Fruit fly (Drosophila melanogaster) whole organism, wandering third instar larva: ENCODE results near the gene Srr.
A peak's percentile ranks its signal among the peaks of the same experiment; 100 is the strongest.

Source experiments
- Abd-B ChIP-seq: fragments of >200 bp; optimal IDR thresholded peaks from 2 replicates; lab custom pipeline; 2017; ENCODE audit warnings: missing biosample characterization, missing genetic modification characterization
- CG32264 ChIP-seq: fragments of 200-800 bp; sonication (Bioruptor generic); optimal IDR thresholded peaks from 2 replicates; lab custom pipeline; 2016; ENCODE audit warnings: missing biosample characterization, missing genetic modification characterization
- CrebA ChIP-seq: fragments of 200-800 bp; sonication (Bioruptor generic); optimal IDR thresholded peaks from 2 replicates; lab custom pipeline; 2016; ENCODE audit warnings: missing biosample characterization, mild to moderate bottlenecking, missing genetic modification characterization, borderline replicate concordance
- Dfd ChIP-seq: fragments of >200 bp; optimal IDR thresholded peaks from 2 replicates; lab custom pipeline; 2017; ENCODE audit warnings: missing biosample characterization, missing genetic modification characterization
- Dif ChIP-seq: fragments of 200-275, 200-300 bp; sonication (Bioruptor generic); optimal IDR thresholded peaks from 2 replicates; lab custom pipeline; 2018; ENCODE audit warnings: missing biosample characterization, missing genetic modification characterization; ENCODE audit not compliant: partially characterized antibody
- HLH106 ChIP-seq: fragments of 200-800 bp; optimal IDR thresholded peaks from 3 replicates; lab custom pipeline; 2019; ENCODE audit warnings: missing biosample characterization, mild to moderate bottlenecking, missing genetic modification characterization, moderate library complexity
- Hr78 ChIP-seq: fragments of >200 bp; optimal IDR thresholded peaks from 2 replicates; lab custom pipeline; 2017; ENCODE audit warnings: missing biosample characterization, missing genetic modification characterization
- Hr83 ChIP-seq: fragments of 200-300 bp; sonication (Bioruptor generic); optimal IDR thresholded peaks from 2 replicates; lab custom pipeline; 2016; ENCODE audit warnings: missing biosample characterization, mild to moderate bottlenecking, missing genetic modification characterization, moderate library complexity; ENCODE audit not compliant: poor library complexity, severe bottlenecking
- Jra ChIP-seq: sonication (Bioruptor generic); optimal IDR thresholded peaks from 2 replicates; lab custom pipeline; 2016; ENCODE audit warnings: missing biosample characterization, missing genetic modification characterization
- Mio ChIP-seq: sonication (Bioruptor generic); optimal IDR thresholded peaks from 2 replicates; lab custom pipeline; 2016; ENCODE audit warnings: missing biosample characterization, missing genetic modification characterization
- N ChIP-seq: fragments of >200 bp; optimal IDR thresholded peaks from 2 replicates; lab custom pipeline; 2018; ENCODE audit warnings: missing biosample characterization, missing external identifiers, missing genetic modification characterization
- Rel ChIP-seq, 2 experiments: fragments of 200-800 bp; sonication (Bioruptor generic) in 1 of 2; optimal IDR thresholded peaks; 2 replicates in 1 of 2; 3 replicates in 1 of 2; lab custom pipeline; 2016 to 2019; ENCODE audit warnings: mild to moderate bottlenecking in 2 of 2, missing biosample characterization in 2 of 2, missing genetic modification characterization in 2 of 2, moderate library complexity in 1 of 2
- Sp1 ChIP-seq: fragments of 200-800 bp; sonication (Bioruptor generic); optimal IDR thresholded peaks from 3 replicates; lab custom pipeline; 2019; ENCODE audit warnings: missing biosample characterization, mild to moderate bottlenecking, missing genetic modification characterization, moderate library complexity
- Vsx2 ChIP-seq: fragments of 200-300, 225-300 bp; sonication (Bioruptor generic); optimal IDR thresholded peaks from 2 replicates; lab custom pipeline; 2018; ENCODE audit warnings: missing biosample characterization, missing genetic modification characterization; ENCODE audit not compliant: partially characterized antibody
- br ChIP-seq: fragments of 200-800 bp; sonication (Bioruptor generic); optimal IDR thresholded peaks from 2 replicates; lab custom pipeline; 2016; ENCODE audit warnings: missing biosample characterization, missing genetic modification characterization
- brk ChIP-seq: fragments of 200-800 bp; sonication (Bioruptor generic); optimal IDR thresholded peaks from 2 replicates; lab custom pipeline; 2016; ENCODE audit warnings: missing biosample characterization, mild to moderate bottlenecking, missing genetic modification characterization
- dl ChIP-seq, 2 experiments: fragments of 175-275, 200-275 bp in 1 of 2; fragments of 200-275 bp in 1 of 2; sonication (Bioruptor generic); optimal IDR thresholded peaks; lab custom pipeline; 2018; ENCODE audit warnings: mild to moderate bottlenecking in 2 of 2, missing biosample characterization in 2 of 2, missing genetic modification characterization in 2 of 2, moderate library complexity in 2 of 2; ENCODE audit not compliant: partially characterized antibody in 2 of 2, insufficient read depth in 1 of 2
- dmrt93B ChIP-seq: fragments of 200-800 bp; sonication (Bioruptor generic); optimal IDR thresholded peaks from 2 replicates; lab custom pipeline; 2018; ENCODE audit warnings: missing biosample characterization, mild to moderate bottlenecking, missing genetic modification characterization
- ey ChIP-seq: fragments of 200-800 bp; sonication (Bioruptor generic); optimal IDR thresholded peaks from 2 replicates; lab custom pipeline; 2016; ENCODE audit warnings: missing biosample characterization, missing genetic modification characterization
- foxo ChIP-seq, 2 experiments: fragments of 200-800 bp; sonication (Bioruptor generic); optimal IDR thresholded peaks; 2 replicates in 1 of 2; 3 replicates in 1 of 2; lab custom pipeline; 2016 to 2017; ENCODE audit warnings: missing biosample characterization in 2 of 2, missing genetic modification characterization in 2 of 2
- h ChIP-seq: fragments of 200-800 bp; sonication (Bioruptor generic); optimal IDR thresholded peaks from 3 replicates; lab custom pipeline; 2016; ENCODE audit warnings: missing biosample characterization, mild to moderate bottlenecking, missing genetic modification characterization
- lola ChIP-seq: fragments of >200 bp; optimal IDR thresholded peaks from 2 replicates; lab custom pipeline; 2017; ENCODE audit warnings: missing biosample characterization, missing genetic modification characterization
- pan ChIP-seq: fragments of >200 bp; optimal IDR thresholded peaks from 2 replicates; lab custom pipeline; 2017
- psq ChIP-seq: fragments of 200-800 bp; sonication (Bioruptor generic); optimal IDR thresholded peaks from 3 replicates; lab custom pipeline; 2017; ENCODE audit warnings: missing biosample characterization, mild to moderate bottlenecking, missing genetic modification characterization, moderate library complexity
- rgr ChIP-seq: fragments of 200-800 bp; sonication (Bioruptor generic); optimal IDR thresholded peaks from 3 replicates; lab custom pipeline; 2016; ENCODE audit warnings: missing biosample characterization, mild to moderate bottlenecking, missing genetic modification characterization
- sage ChIP-seq: fragments of 200-800 bp; sonication (Bioruptor generic); optimal IDR thresholded peaks from 2 replicates; lab custom pipeline; 2016; ENCODE audit warnings: missing biosample characterization, mild to moderate bottlenecking, missing genetic modification characterization
- sv ChIP-seq: fragments of 200-800 bp; sonication (Bioruptor generic); optimal IDR thresholded peaks from 3 replicates; lab custom pipeline; 2016; ENCODE audit warnings: missing biosample characterization, missing genetic modification characterization
- tai ChIP-seq: sonication (Bioruptor generic); optimal IDR thresholded peaks from 2 replicates; lab custom pipeline; 2016; ENCODE audit warnings: missing biosample characterization, missing genetic modification characterization
- usp ChIP-seq: fragments of >200 bp; optimal IDR thresholded peaks from 2 replicates; lab custom pipeline; 2017; ENCODE audit warnings: missing biosample characterization, missing genetic modification characterization
- woc ChIP-seq: sonication (Bioruptor generic); optimal IDR thresholded peaks from 2 replicates; lab custom pipeline; 2016; ENCODE audit warnings: missing biosample characterization, mild to moderate bottlenecking, missing genetic modification characterization

Gene Srr

dm6 chr3R:9380970-9381369 is 15.8 kb downstream of the Srr start:
- no peak for TF ChIP-seq sage (GFP tag; lab: Kevin White, UChicago)

dm6 chr3R:9385987-9386386 is 20.8 kb downstream of the Srr start:
- TF ChIP-seq br (no peak), psq (GFP tag; lab: Kevin White, UChicago) (no peak), woc (GFP tag; lab: Kevin White, UChicago) (no peak), Jra (GFP tag; lab: Kevin White, UChicago) (no peak), Dif (GFP tag; lab: Kevin White, UChicago) (no peak), CrebA (no peak), dmrt93B (GFP tag; lab: Kevin White, UChicago) (no peak)

dm6 chr3R:9387634-9388033 is 22.4 kb downstream of the Srr start:
- TF ChIP-seq foxo (GFP tag; optimal IDR thresholded peaks at IDR 0.05; lab: Kevin White, UChicago) (peak in 1 of 2 experiments; percentile 26), Sp1 (no peak), dl (GFP tag; optimal IDR thresholded peaks at IDR 0.05; lab: Kevin White, UChicago; ENCODE audit: insufficient read depth in 1 of 2, partially characterized antibody in 2 of 2) (no peak), Hr78 (GFP tag; lab: Kevin White, UChicago) (no peak), pan (lab: Kevin White, UChicago) (no peak), brk (no peak), Vsx2 (GFP tag; lab: Kevin White, UChicago) (no peak), br (peak; percentile 5), Rel (GFP tag; optimal IDR thresholded peaks at IDR 0.05; lab: Kevin White, UChicago) (no peak), Rel (tag; optimal IDR thresholded peaks at IDR 0.05; lab: Kevin White, UChicago) (peak; percentile 49), h (GFP tag; lab: Kevin White, UChicago) (peak; percentile 40)

DNA sequence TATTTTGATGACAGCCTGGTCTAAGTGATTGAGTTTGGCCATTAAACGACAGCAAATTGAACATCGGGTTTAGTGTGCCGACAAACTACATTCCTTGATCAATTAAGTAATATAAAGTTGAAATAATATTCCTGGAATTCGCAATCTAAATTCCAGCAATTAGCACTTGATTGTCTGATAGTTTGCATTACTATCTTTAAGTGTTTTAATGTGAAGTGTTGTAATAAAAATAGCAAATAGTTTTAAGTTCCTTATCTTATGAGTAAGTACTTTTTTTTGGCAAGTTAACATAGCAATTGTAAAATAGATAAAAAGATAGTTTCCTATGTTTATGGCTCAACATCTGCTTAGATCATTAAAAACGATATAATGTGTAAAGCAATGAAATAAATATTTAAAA is 23.1 kb downstream of the Srr start:
- TF ChIP-seq h (GFP tag; lab: Kevin White, UChicago) (no peak), sv (no peak), sage (GFP tag; lab: Kevin White, UChicago) (no peak), rgr (GFP tag; lab: Kevin White, UChicago) (no peak), usp (GFP tag; lab: Kevin White, UChicago) (no peak), N (no peak), CG32264 (GFP tag; lab: Kevin White, UChicago) (no peak), br (no peak), Vsx2 (GFP tag; lab: Kevin White, UChicago) (no peak), Mio (GFP tag; lab: Kevin White, UChicago) (no peak), lola (GFP tag; lab: Kevin White, UChicago) (no peak), Jra (GFP tag; lab: Kevin White, UChicago) (no peak), Dfd (no peak), Abd-B (GFP tag; lab: Kevin White, UChicago) (no peak), Dif (GFP tag; lab: Kevin White, UChicago) (no peak)

- TF ChIP-seq HLH106 (tag; lab: Kevin White, UChicago) (no peak), Abd-B (GFP tag; lab: Kevin White, UChicago) (no peak), psq (GFP tag; lab: Kevin White, UChicago) (no peak), Mio (GFP tag; lab: Kevin White, UChicago) (no peak), N (no peak), brk (no peak), rgr (GFP tag; lab: Kevin White, UChicago) (no peak), Jra (GFP tag; lab: Kevin White, UChicago) (no peak), Rel (GFP tag; optimal IDR thresholded peaks at IDR 0.05; lab: Kevin White, UChicago) (no peak), Rel (tag; optimal IDR thresholded peaks at IDR 0.05; lab: Kevin White, UChicago) (no peak), foxo (GFP tag; optimal IDR thresholded peaks at IDR 0.05; lab: Kevin White, UChicago) (no peak), CG32264 (GFP tag; lab: Kevin White, UChicago) (no peak), br (no peak), Dif (GFP tag; lab: Kevin White, UChicago) (no peak), ey (GFP tag; lab: Kevin White, UChicago) (no peak), usp (GFP tag; lab: Kevin White, UChicago) (no peak), tai (GFP tag; lab: Kevin White, UChicago) (no peak), Hr83 (GFP tag; lab: Kevin White, UChicago) (no peak), sv (no peak)
- TF ChIP-seq, all 38 proteins: peak for 0
Observed at dm6 chr3R:9388972-9389371, 23.8 kb downstream of the Srr start.
